Worm (Caenorhabditis elegans) whole organism, L1 larva: Measurements from ENCODE around the gene col-121.

Experiments
- C34B4.2 ChIP-seq: sonication (generic microtip); optimal IDR thresholded peaks from 2 replicates; lab custom pipeline; 2017; ENCODE audit warnings: mild to moderate bottlenecking, missing genetic modification characterization, missing compliant biosample characterization
- aha-1 ChIP-seq: fragments of 150-350 bp; optimal IDR thresholded peaks from 2 replicates; lab custom pipeline; 2014; ENCODE audit warnings: missing biosample characterization, missing genetic modification characterization
- ceh-63 ChIP-seq: fragments of 200-800 bp; sonication (Bioruptor generic); optimal IDR thresholded peaks from 2 replicates; lab custom pipeline; 2018; ENCODE audit warnings: mild to moderate bottlenecking, missing genetic modification characterization, missing compliant biosample characterization
- ceh-8 ChIP-seq: fragments of 200-800 bp; sonication (Bioruptor generic); optimal IDR thresholded peaks from 2 replicates; lab custom pipeline; 2018; ENCODE audit warnings: mild to moderate bottlenecking, missing genetic modification characterization, moderate library complexity, missing compliant biosample characterization
- ceh-82 ChIP-seq, 3 experiments: fragments of 150-350 bp in 1 of 3; sonication (generic microtip) in 2 of 3; optimal IDR thresholded peaks; 2 replicates each; lab custom pipeline; 2014 to 2017; ENCODE audit warnings: missing biosample characterization in 3 of 3, missing genetic modification characterization in 3 of 3
- ceh-90 ChIP-seq: sonication (generic microtip); optimal IDR thresholded peaks from 2 replicates; lab custom pipeline; 2016; ENCODE audit warnings: missing genetic modification characterization, missing compliant biosample characterization
- ces-1 ChIP-seq: fragments of 150-350 bp; optimal IDR thresholded peaks from 2 replicates; lab custom pipeline; 2014; ENCODE audit warnings: missing biosample characterization, missing genetic modification reagents, missing genetic modification characterization
- dpl-1 ChIP-seq, 3 experiments: fragments of 150-350 bp in 2 of 3; sonication (generic microtip) in 1 of 3; optimal IDR thresholded peaks; 2 replicates each; lab custom pipeline; 2014 to 2017; ENCODE audit warnings: missing biosample characterization in 3 of 3, missing genetic modification characterization in 3 of 3, missing genetic modification reagents in 3 of 3
- dsc-1 ChIP-seq: sonication (generic microtip); optimal IDR thresholded peaks from 2 replicates; lab custom pipeline; 2016; ENCODE audit warnings: mild to moderate bottlenecking, missing genetic modification characterization, missing compliant biosample characterization
- egl-27 ChIP-seq, 2 experiments: fragments of 150-350 bp in 1 of 2; sonication (generic microtip); optimal IDR thresholded peaks; 3 replicates each; lab custom pipeline; 2017 to 2018; ENCODE audit warnings: missing biosample characterization in 2 of 2, missing genetic modification characterization in 2 of 2, missing genetic modification reagents in 2 of 2
- elt-2 ChIP-seq: sonication (generic microtip); optimal IDR thresholded peaks from 2 replicates; lab custom pipeline; 2016; ENCODE audit warnings: missing genetic modification characterization, mild to moderate bottlenecking, inconsistent platforms, missing compliant biosample characterization, missing genetic modification reagents
- elt-3 ChIP-seq, 6 experiments: fragments of 150-350 bp in 1 of 6; sonication (generic microtip); optimal IDR thresholded peaks; 2 replicates each; lab custom pipeline; 2017 to 2018; ENCODE audit warnings: missing biosample characterization in 6 of 6, missing genetic modification characterization in 6 of 6, inconsistent platforms in 1 of 6
- ets-5 ChIP-seq: fragments of 200-800 bp; sonication (Bioruptor generic); IDR thresholded peaks from 2 replicates; pipeline ENCODE4 v1.3.6; 2022; ENCODE audit warnings: missing genetic modification characterization, missing compliant biosample characterization
- fkh-4 ChIP-seq: sonication (generic microtip); optimal IDR thresholded peaks from 2 replicates; lab custom pipeline; 2016; ENCODE audit warnings: missing compliant biosample characterization, missing genetic modification characterization, borderline replicate concordance
- fos-1 ChIP-seq: fragments of 150-350 bp; optimal IDR thresholded peaks from 2 replicates; lab custom pipeline; 2014; ENCODE audit warnings: missing biosample characterization, missing genetic modification characterization
- hlh-4 ChIP-seq: sonication (generic microtip); optimal IDR thresholded peaks from 2 replicates; lab custom pipeline; 2016; ENCODE audit warnings: mild to moderate bottlenecking, missing genetic modification characterization, missing compliant biosample characterization
- hpl-2 ChIP-seq: fragments of 150-350 bp; optimal IDR thresholded peaks from 2 replicates; lab custom pipeline; 2014; ENCODE audit warnings: missing biosample characterization, missing genetic modification reagents, missing genetic modification characterization
- irx-1 ChIP-seq: sonication (generic microtip); optimal IDR thresholded peaks from 2 replicates; lab custom pipeline; 2016; ENCODE audit warnings: missing genetic modification characterization, missing compliant biosample characterization
- jun-1 ChIP-seq: fragments of 150-350 bp; optimal IDR thresholded peaks from 2 replicates; lab custom pipeline; 2014; ENCODE audit warnings: missing biosample characterization, missing genetic modification reagents, missing genetic modification characterization
- lin-35 ChIP-seq, 2 experiments: fragments of 150-350 bp; optimal IDR thresholded peaks; 2 replicates each; lab custom pipeline; 2014; ENCODE audit warnings: missing biosample characterization in 2 of 2, missing genetic modification characterization in 2 of 2, missing genetic modification reagents in 2 of 2
- lin-39 ChIP-seq: fragments of 150-350 bp; optimal IDR thresholded peaks from 2 replicates; lab custom pipeline; 2014; ENCODE audit warnings: missing biosample characterization, missing genetic modification reagents, missing genetic modification characterization
- mab-9 ChIP-seq: fragments of 200-800 bp; sonication (Bioruptor generic); IDR thresholded peaks from 2 replicates; pipeline ENCODE4 v1.3.6; 2022; ENCODE audit warnings: missing genetic modification reagents, missing genetic modification characterization, missing compliant biosample characterization
- mdl-1 ChIP-seq, 2 experiments: fragments of 150-350 bp; optimal IDR thresholded peaks; 2 replicates each; lab custom pipeline; 2014 to 2017; ENCODE audit warnings: missing biosample characterization in 2 of 2, missing genetic modification characterization in 2 of 2, inconsistent platforms in 1 of 2
- mep-1 ChIP-seq: fragments of 150-350 bp; optimal IDR thresholded peaks from 2 replicates; lab custom pipeline; 2014; ENCODE audit warnings: missing biosample characterization, missing genetic modification characterization
- nhr-11 ChIP-seq: fragments of 150-350 bp; optimal IDR thresholded peaks from 2 replicates; lab custom pipeline; 2014; ENCODE audit warnings: missing biosample characterization, missing genetic modification characterization
- nhr-12 ChIP-seq: sonication (generic microtip); optimal IDR thresholded peaks from 2 replicates; lab custom pipeline; 2017; ENCODE audit warnings: missing biosample characterization, missing genetic modification characterization
- nhr-237 ChIP-seq: fragments of 150-350 bp; optimal IDR thresholded peaks from 2 replicates; lab custom pipeline; 2014; ENCODE audit warnings: missing biosample characterization, missing genetic modification characterization
- nhr-71 ChIP-seq: sonication (generic microtip); optimal IDR thresholded peaks from 2 replicates; lab custom pipeline; 2016; ENCODE audit warnings: mild to moderate bottlenecking, missing genetic modification characterization, moderate library complexity, missing compliant biosample characterization
- nhr-76 ChIP-seq: sonication (generic microtip); optimal IDR thresholded peaks from 2 replicates; lab custom pipeline; 2017; ENCODE audit warnings: missing biosample characterization, missing genetic modification characterization
- nhr-84 ChIP-seq: sonication (generic microtip); optimal IDR thresholded peaks from 2 replicates; lab custom pipeline; 2017; ENCODE audit warnings: missing biosample characterization, missing genetic modification characterization
- nhr-85 ChIP-seq: sonication (generic microtip); peaks from one replicate; lab custom pipeline; 2016; ENCODE audit warnings: missing genetic modification characterization, inconsistent platforms, missing compliant biosample characterization
- nhr-90 ChIP-seq: sonication (generic microtip); optimal IDR thresholded peaks from 2 replicates; lab custom pipeline; 2016; ENCODE audit warnings: mild to moderate bottlenecking, missing genetic modification characterization, missing compliant biosample characterization; ENCODE audit not compliant: poor library complexity
- pag-3 ChIP-seq: sonication (generic microtip); optimal IDR thresholded peaks from 2 replicates; lab custom pipeline; 2017; ENCODE audit warnings: missing genetic modification characterization, mild to moderate bottlenecking, missing compliant biosample characterization, antibody characterized with exemption, borderline replicate concordance; ENCODE audit not compliant: insufficient read depth
- pqm-1 ChIP-seq: sonication (generic microtip); optimal IDR thresholded peaks from 3 replicates; lab custom pipeline; 2017; ENCODE audit warnings: missing biosample characterization, missing genetic modification characterization
- snpc-4 ChIP-seq: fragments of 150-350 bp; optimal IDR thresholded peaks from 2 replicates; lab custom pipeline; 2014; ENCODE audit warnings: missing biosample characterization, missing genetic modification characterization
- sox-4 ChIP-seq: sonication (generic microtip); optimal IDR thresholded peaks from 2 replicates; lab custom pipeline; 2016; ENCODE audit warnings: missing genetic modification characterization, missing compliant biosample characterization
- sptf-1 ChIP-seq: fragments of 150-350 bp; optimal IDR thresholded peaks from 2 replicates; lab custom pipeline; 2014; ENCODE audit warnings: missing biosample characterization, missing genetic modification characterization
- sup-37 ChIP-seq: fragments of 200-800 bp; sonication (Bioruptor generic); optimal IDR thresholded peaks from 2 replicates; lab custom pipeline; 2018; ENCODE audit warnings: mild to moderate bottlenecking, missing genetic modification characterization, missing compliant biosample characterization
- swsn-7 ChIP-seq: sonication (generic microtip); optimal IDR thresholded peaks from 2 replicates; lab custom pipeline; 2016; ENCODE audit warnings: missing genetic modification characterization, missing compliant biosample characterization
- tbx-2 ChIP-seq: sonication (generic microtip); optimal IDR thresholded peaks from 2 replicates; lab custom pipeline; 2016; ENCODE audit warnings: missing genetic modification characterization, missing compliant biosample characterization
- unc-130 ChIP-seq: fragments of 150-350 bp; optimal IDR thresholded peaks from 2 replicates; lab custom pipeline; 2017; ENCODE audit warnings: missing biosample characterization, missing genetic modification characterization, inconsistent platforms
- unc-62 ChIP-seq: fragments of 150-350 bp; optimal IDR thresholded peaks from 2 replicates; lab custom pipeline; 2014; ENCODE audit warnings: missing biosample characterization, missing genetic modification reagents, missing genetic modification characterization
- vab-15 ChIP-seq: sonication (generic microtip); optimal IDR thresholded peaks from 2 replicates; lab custom pipeline; 2017; ENCODE audit warnings: missing genotype, mild to moderate bottlenecking, missing genetic modification characterization, missing compliant biosample characterization
- xbp-1 ChIP-seq: sonication (generic microtip); optimal IDR thresholded peaks from 2 replicates; lab custom pipeline; 2016; ENCODE audit warnings: missing genetic modification characterization, missing compliant biosample characterization
- zag-1 ChIP-seq: fragments of 150-350 bp; optimal IDR thresholded peaks from 2 replicates; lab custom pipeline; 2014; ENCODE audit warnings: missing biosample characterization, missing genetic modification characterization
- zip-4 ChIP-seq: fragments of 200-800 bp; sonication (Bioruptor generic); optimal IDR thresholded peaks from 2 replicates; lab custom pipeline; 2018; ENCODE audit warnings: mild to moderate bottlenecking, missing genetic modification characterization, moderate library complexity, missing compliant biosample characterization
- ztf-4 ChIP-seq: fragments of 150-350 bp; optimal IDR thresholded peaks from 2 replicates; lab custom pipeline; 2014; ENCODE audit warnings: missing biosample characterization, missing genetic modification characterization

The col-121 gene

DNA sequence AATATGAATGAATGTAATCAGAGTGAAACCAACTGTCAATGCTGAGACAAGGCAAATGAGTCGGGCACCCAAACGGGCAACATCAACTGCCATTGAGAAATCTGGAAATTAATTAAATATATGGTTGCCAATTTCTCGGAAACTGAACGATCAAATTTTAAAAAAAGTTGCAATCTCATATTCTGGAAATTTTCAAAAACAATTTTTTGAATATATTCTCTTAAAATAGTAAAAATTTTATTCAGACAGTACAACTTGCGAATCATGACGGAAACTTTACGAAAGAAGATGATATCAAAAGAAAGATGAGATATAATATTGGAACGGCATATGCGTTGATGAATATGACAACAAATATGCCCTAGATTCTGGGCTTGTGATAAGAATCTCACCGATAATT, at the start of gene col-121:
TSS of gene col-121 (minus strand) at position 101 of the 400 bp plus-strand sequence.
- TF ChIP-seq vab-15 (no peak), sptf-1 (no peak), elt-2 (no peak), egl-27 (tag; optimal IDR thresholded peaks at IDR 0.05; lab: Kevin White, UChicago) (no peak), swsn-7 (no peak), xbp-1 (no peak), ceh-82 (tag; optimal IDR thresholded peaks at IDR 0.05; lab: Kevin White, UChicago) (no peak), ceh-63 (GFP tag; lab: Kevin White, UChicago) (no peak), snpc-4 (no peak), dpl-1 (GFP tag; optimal IDR thresholded peaks at IDR 0.05; lab: Kevin White, UChicago) (no peak), nhr-12 (no peak), mep-1 (tag; lab: Kevin White, UChicago) (no peak), elt-3 (tag; optimal IDR thresholded peaks at IDR 0.05; lab: Kevin White, UChicago) (no peak), fkh-4 (tag; lab: Kevin White, UChicago) (no peak), ztf-4 (no peak), unc-62 (GFP tag; lab: Kevin White, UChicago) (no peak)

DNA sequence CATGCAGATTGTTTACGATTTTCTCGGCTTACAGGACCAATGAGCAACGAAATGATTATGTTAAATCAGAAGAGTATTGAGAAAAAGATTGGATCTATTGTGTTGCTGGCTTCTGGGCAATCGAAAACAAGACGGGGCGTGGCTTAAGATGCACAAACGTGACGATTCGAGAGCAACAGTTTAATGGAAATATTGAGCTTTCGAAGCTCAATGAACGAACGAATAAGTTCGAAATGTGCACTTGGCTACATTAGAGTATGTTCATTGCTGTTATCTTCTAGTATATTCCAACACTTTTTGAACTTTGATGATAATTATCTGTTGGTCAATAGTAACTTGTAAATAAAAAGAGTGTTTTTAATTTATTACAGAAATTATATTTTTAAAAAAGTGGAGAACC, 49.4 kb upstream of the col-121 start, which contains the start of gene hsp-12.3:
TSS of gene hsp-12.3 (minus strand) at position 101 of the 400 bp plus-strand sequence.
- no peak for TF ChIP-seq C34B4.2 (tag; lab: Kevin White, UChicago)
- no peak for TF ChIP-seq jun-1 (tag; lab: Kevin White, UChicago)
- no peak for TF ChIP-seq nhr-76 (tag; lab: Kevin White, UChicago)
- no peak for TF ChIP-seq aha-1 (tag; lab: Kevin White, UChicago)
- TF ChIP-seq nhr-85: no peak
- TF ChIP-seq sptf-1: no peak
- no peak for TF ChIP-seq fos-1 (tag; lab: Kevin White, UChicago)
- no peak for TF ChIP-seq dsc-1 (tag; lab: Kevin White, UChicago)
- no peak for TF ChIP-seq mab-9 (GFP tag; lab: Robert Waterston, UW)
- no peak for TF ChIP-seq vab-15
- TF ChIP-seq ceh-8 (GFP tag; lab: Kevin White, UChicago): no peak
- no peak for TF ChIP-seq ets-5 (GFP tag; lab: Robert Waterston, UW)
- no peak for TF ChIP-seq nhr-237
- no peak for TF ChIP-seq sup-37
- TF ChIP-seq hlh-4 (tag; lab: Kevin White, UChicago): no peak

DNA sequence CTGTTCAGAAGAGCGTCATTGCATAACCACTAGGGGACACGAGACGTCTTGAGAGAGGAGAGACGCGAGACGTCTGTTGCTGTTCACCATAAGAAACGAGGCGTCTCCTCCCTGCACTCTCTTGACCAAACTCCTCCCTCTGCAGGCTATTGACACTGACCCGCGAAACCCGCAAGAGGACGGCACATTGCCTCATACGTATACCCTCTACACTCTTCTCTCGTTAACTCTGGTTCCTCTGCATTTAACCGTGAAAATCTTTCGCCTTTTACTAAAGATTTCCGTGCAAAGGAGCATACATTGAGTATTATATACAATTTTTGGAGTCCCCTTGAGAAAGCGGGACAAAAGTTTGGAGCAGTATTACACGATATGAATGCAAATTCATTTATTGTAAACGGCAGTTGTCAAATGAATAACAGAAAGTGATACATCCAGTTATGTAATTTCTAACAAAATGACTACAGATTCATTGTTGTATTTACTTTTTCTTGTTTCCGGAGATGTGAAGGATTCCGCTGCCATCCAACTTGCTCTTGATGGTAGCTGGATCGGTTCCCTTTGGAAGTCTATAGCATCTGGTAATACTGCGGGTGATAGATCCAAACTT, 48.5 kb upstream of the col-121 start:
- TF ChIP-seq sox-4 (tag; lab: Kevin White, UChicago): peak; percentile 80
- no peak for TF ChIP-seq sptf-1
- TF ChIP-seq ceh-63 (GFP tag; lab: Kevin White, UChicago): no peak
- TF ChIP-seq pqm-1 (tag; lab: Kevin White, UChicago): no peak
- peak; percentile 88 for TF ChIP-seq hpl-2
- peak; percentile 95 for TF ChIP-seq tbx-2 (tag; lab: Kevin White, UChicago)
- TF ChIP-seq nhr-85: peak; percentile 97
- peak; percentile 79 for TF ChIP-seq zip-4 (GFP tag; lab: Kevin White, UChicago)
- TF ChIP-seq irx-1: peak; percentile 93
- TF ChIP-seq unc-130 (tag; lab: Kevin White, UChicago): peak; percentile 76
- no peak for TF ChIP-seq ces-1 (GFP tag; lab: Kevin White, UChicago)
- TF ChIP-seq unc-62 (GFP tag; lab: Kevin White, UChicago): peak; percentile 40
- TF ChIP-seq mdl-1 (tag; optimal IDR thresholded peaks at IDR 0.05; lab: Kevin White, UChicago): peak in 1 of 2 experiments; percentile 91
- TF ChIP-seq nhr-71 (tag; lab: Kevin White, UChicago): peak; percentile 97
- peak; percentile 96 for TF ChIP-seq nhr-90 (tag; lab: Kevin White, UChicago)
- peak; percentile 96 for TF ChIP-seq xbp-1
- peak; percentile 52 to 79 for TF ChIP-seq egl-27 (tag; optimal IDR thresholded peaks at IDR 0.05; lab: Kevin White, UChicago)
- TF ChIP-seq zag-1 (tag; lab: Kevin White, UChicago): peak; percentile 61
- no peak for TF ChIP-seq nhr-84
- TF ChIP-seq vab-15: peak; percentile 48
- peak; percentile 86 for TF ChIP-seq lin-39 (tag; lab: Kevin White, UChicago)
- TF ChIP-seq mab-9 (GFP tag; lab: Robert Waterston, UW): peak; percentile 88
- no peak for TF ChIP-seq pag-3 (tag; lab: Kevin White, UChicago)
- TF ChIP-seq dpl-1 (GFP tag; optimal IDR thresholded peaks at IDR 0.05; lab: Kevin White, UChicago): peak; percentile 56 to 78 (median 70)
- TF ChIP-seq dsc-1 (tag; lab: Kevin White, UChicago): peak; percentile 95
- TF ChIP-seq ceh-90 (tag; lab: Kevin White, UChicago): no peak
- peak; percentile 46 for TF ChIP-seq sup-37
- TF ChIP-seq lin-35 (GFP tag; optimal IDR thresholded peaks at IDR 0.05; lab: Kevin White, UChicago): peak; percentile 83 to 88
- TF ChIP-seq snpc-4: peak; percentile 99
- TF ChIP-seq nhr-11: peak; percentile 50
- TF ChIP-seq ceh-82 (tag; optimal IDR thresholded peaks at IDR 0.05; lab: Kevin White, UChicago): peak; percentile 74 to 87 (median 85)
- peak; percentile 87 for TF ChIP-seq nhr-237
